Worm (Caenorhabditis elegans): Measurements from ENCODE around the gene B0410.3.

Gene B0410.3

ce11 chrX:2891141-2891739 lies at the start of gene B0410.3:
TSS of gene B0410.3 (minus strand) at chrX:2891491.
- TF ChIP-seq bed-3 (GFP tag; optimal IDR thresholded peaks at IDR 0.05): no peak
- no peak for TF ChIP-seq nhr-237 (tag; optimal IDR thresholded peaks at IDR 0.05)
- no peak for TF ChIP-seq ztf-11 (tag; optimal IDR thresholded peaks at IDR 0.05)
- no peak for TF ChIP-seq sptf-1 (tag; optimal IDR thresholded peaks at IDR 0.05)
- no peak for TF ChIP-seq mep-1 (tag; optimal IDR thresholded peaks at IDR 0.05)
- no peak for TF ChIP-seq nhr-12 (tag; optimal IDR thresholded peaks at IDR 0.05)
- TF ChIP-seq ham-2 (GFP tag; optimal IDR thresholded peaks at IDR 0.05): peak; percentile 22
- TF ChIP-seq snpc-4 (tag; optimal IDR thresholded peaks at IDR 0.05): no peak
- TF ChIP-seq ceh-43 (GFP tag; optimal IDR thresholded peaks at IDR 0.05): no peak
- no peak for TF ChIP-seq drap-1 (GFP tag; optimal IDR thresholded peaks at IDR 0.05)
- TF ChIP-seq zip-8 (tag; optimal IDR thresholded peaks at IDR 0.05): no peak
- TF ChIP-seq cnd-1 (tag; optimal IDR thresholded peaks at IDR 0.05): no peak
- no peak for TF ChIP-seq lin-13 (tag; optimal IDR thresholded peaks at IDR 0.05)
- no peak for TF ChIP-seq sem-2 (GFP tag; optimal IDR thresholded peaks at IDR 0.05)
- TF ChIP-seq unc-62 (GFP tag; optimal IDR thresholded peaks at IDR 0.05): peak; percentile 68
- TF ChIP-seq elt-3 (tag; optimal IDR thresholded peaks at IDR 0.05): peak; percentile 65
- no peak for TF ChIP-seq hlh-1 (tag; optimal IDR thresholded peaks at IDR 0.05)
- no peak for TF ChIP-seq flh-1 (GFP tag; optimal IDR thresholded peaks at IDR 0.05)
- no peak for TF ChIP-seq tbx-8 (GFP tag; optimal IDR thresholded peaks at IDR 0.05)
- TF ChIP-seq elt-1 (tag; optimal IDR thresholded peaks at IDR 0.05; ENCODE audit: borderline replicate concordance, insufficient read depth): no peak

DNA sequence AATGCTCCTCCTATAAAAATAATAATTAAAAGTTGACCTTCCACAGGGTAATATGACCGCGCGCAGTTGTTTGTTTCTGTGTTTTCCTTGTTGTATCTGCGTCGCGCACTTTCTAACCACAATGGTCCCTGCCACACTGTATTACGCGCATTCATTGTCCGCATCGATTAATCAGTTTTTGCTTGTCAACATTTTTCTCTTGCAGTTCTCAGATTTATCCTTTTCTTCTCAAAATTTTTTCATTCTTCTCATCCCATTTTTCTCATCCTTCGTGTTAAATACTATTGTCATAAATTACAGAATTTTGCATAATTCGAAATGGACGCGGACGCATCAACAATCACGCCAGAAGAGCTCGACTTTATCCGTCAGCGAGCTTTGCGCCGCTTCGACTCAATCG lies 49.3 kb upstream of the B0410.3 start, which contains the start of gene pfk-1.1:
TSS of gene pfk-1.1 (plus strand) at position 301 of the 400 bp plus-strand sequence.
- TF ChIP-seq mep-1 (tag; optimal IDR thresholded peaks at IDR 0.05) (no peak), lin-32 (GFP tag; optimal IDR thresholded peaks at IDR 0.05) (no peak), blmp-1 (tag; optimal IDR thresholded peaks at IDR 0.05) (no peak), M03D4.4 (tag; optimal IDR thresholded peaks at IDR 0.05) (no peak), ztf-11 (tag; optimal IDR thresholded peaks at IDR 0.05) (no peak), cnd-1 (tag; optimal IDR thresholded peaks at IDR 0.05) (no peak), nhr-237 (tag; optimal IDR thresholded peaks at IDR 0.05) (no peak), snpc-4 (tag; optimal IDR thresholded peaks at IDR 0.05) (no peak), zip-8 (tag; optimal IDR thresholded peaks at IDR 0.05) (no peak), mls-2 (tag; optimal IDR thresholded peaks at IDR 0.05) (no peak), flh-1 (GFP tag; optimal IDR thresholded peaks at IDR 0.05) (no peak), sem-2 (GFP tag; optimal IDR thresholded peaks at IDR 0.05) (no peak), nhr-2 (tag; optimal IDR thresholded peaks at IDR 0.05) (peak; percentile 1), hlh-1 (tag; optimal IDR thresholded peaks at IDR 0.05) (peak; percentile 15), unc-39 (tag; optimal IDR thresholded peaks at IDR 0.05) (no peak), tbx-8 (GFP tag; optimal IDR thresholded peaks at IDR 0.05) (no peak), mab-5 (tag; optimal IDR thresholded peaks at IDR 0.05) (no peak)

- TF ChIP-seq pha-4 (tag; optimal IDR thresholded peaks at IDR 0.05) (no peak), nhr-76 (tag; optimal IDR thresholded peaks at IDR 0.05) (no peak), ceh-39 (tag; optimal IDR thresholded peaks at IDR 0.05) (no peak), drap-1 (GFP tag; optimal IDR thresholded peaks at IDR 0.05) (no peak), snpc-4 (tag; optimal IDR thresholded peaks at IDR 0.05) (no peak), bed-3 (GFP tag; optimal IDR thresholded peaks at IDR 0.05) (no peak), lin-32 (GFP tag; optimal IDR thresholded peaks at IDR 0.05) (no peak), mls-2 (tag; optimal IDR thresholded peaks at IDR 0.05) (no peak), nhr-28 (tag; optimal IDR thresholded peaks at IDR 0.05) (no peak), ceh-83 (GFP tag; optimal IDR thresholded peaks at IDR 0.05) (no peak), mep-1 (tag; optimal IDR thresholded peaks at IDR 0.05) (no peak), sptf-1 (tag; optimal IDR thresholded peaks at IDR 0.05) (no peak), unc-120 (tag; optimal IDR thresholded peaks at IDR 0.05; ENCODE audit: poor library complexity, severe bottlenecking) (no peak), zip-8 (tag; optimal IDR thresholded peaks at IDR 0.05) (no peak), sem-2 (GFP tag; optimal IDR thresholded peaks at IDR 0.05) (no peak), ham-2 (GFP tag; optimal IDR thresholded peaks at IDR 0.05) (no peak), ceh-43 (GFP tag; optimal IDR thresholded peaks at IDR 0.05) (no peak), tbx-8 (GFP tag; optimal IDR thresholded peaks at IDR 0.05) (no peak), elt-1 (tag; optimal IDR thresholded peaks at IDR 0.05; ENCODE audit: borderline replicate concordance, insufficient read depth) (no peak)
Observed at ce11 chrX:2939526-2939925, 48.2 kb upstream of the B0410.3 start.

ce11 chrX:2939085-2939484 lies 47.8 kb upstream of the B0410.3 start:
- no peak for TF ChIP-seq zip-8 (tag; optimal IDR thresholded peaks at IDR 0.05)
- TF ChIP-seq lin-13 (tag; optimal IDR thresholded peaks at IDR 0.05): no peak
- no peak for TF ChIP-seq nhr-237 (tag; optimal IDR thresholded peaks at IDR 0.05)
- TF ChIP-seq hlh-1 (tag; optimal IDR thresholded peaks at IDR 0.05): peak; percentile 21
- no peak for TF ChIP-seq mab-5 (tag; optimal IDR thresholded peaks at IDR 0.05)
- peak; percentile 37 for TF ChIP-seq unc-62 (GFP tag; optimal IDR thresholded peaks at IDR 0.05)
- TF ChIP-seq ces-1 (GFP tag; optimal IDR thresholded peaks at IDR 0.05): peak; percentile 51
- TF ChIP-seq nhr-2 (tag; optimal IDR thresholded peaks at IDR 0.05): no peak
- TF ChIP-seq lsy-2 (tag; optimal IDR thresholded peaks at IDR 0.05): no peak
- no peak for TF ChIP-seq mep-1 (tag; optimal IDR thresholded peaks at IDR 0.05)
- no peak for TF ChIP-seq snpc-4 (tag; optimal IDR thresholded peaks at IDR 0.05)
- TF ChIP-seq ceh-39 (tag; optimal IDR thresholded peaks at IDR 0.05): no peak
